6 fruit fly cellular contexts compared by ENCODE assay signal in the genomic region with DNA sequence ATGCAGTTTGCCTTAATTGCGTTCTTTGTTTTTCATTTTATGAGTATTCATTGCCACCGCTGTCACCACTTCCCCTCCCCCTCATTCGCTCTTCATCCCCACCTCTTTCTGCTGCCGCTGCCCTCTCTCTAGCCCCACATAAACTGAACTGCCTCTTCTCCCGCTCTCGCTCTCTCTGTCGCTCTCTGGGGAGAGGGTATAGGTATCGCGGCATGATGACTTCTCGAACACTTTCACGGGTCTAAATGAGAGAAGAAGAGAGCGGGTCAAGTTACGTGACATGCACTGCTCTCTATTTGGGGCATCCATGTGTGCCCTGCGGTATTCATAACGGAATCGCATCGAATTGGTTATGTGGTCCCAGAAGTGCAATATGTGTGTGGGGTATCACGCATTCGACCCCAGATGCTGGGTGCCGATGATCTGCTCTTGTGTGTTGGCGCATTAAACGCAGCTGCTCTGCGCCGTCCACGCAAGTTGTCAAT.
TF ChIP-seq lines count a peak whose summit lies in the region.

No protein-coding gene starts in this region.

- TF ChIP-seq CTCF in whole organism, embryonic (GFP tag; optimal IDR thresholded peaks at IDR 0.05; lab: Kevin White, UChicago) = peak; percentile 18

TF ChIP-seq in whole organism, 6 proteins besides CTCF, POLR2A, EP300 and RAD21:
- TF ChIP-seq pan (optimal IDR thresholded peaks at IDR 0.05; lab: Kevin White, UChicago) = peak; percentile 96
- TF ChIP-seq EcR (GFP tag; optimal IDR thresholded peaks at IDR 0.05; lab: Kevin White, UChicago) = no peak
- no peak for TF ChIP-seq CG8478 (optimal IDR thresholded peaks at IDR 0.05; lab: Kevin White, UChicago)
- no peak for TF ChIP-seq psq (optimal IDR thresholded peaks at IDR 0.05; lab: Kevin White, UChicago)
- no peak for TF ChIP-seq usp (GFP tag; optimal IDR thresholded peaks at IDR 0.05; lab: Kevin White, UChicago)
- peak; percentile 76 for TF ChIP-seq Dll (optimal IDR thresholded peaks at IDR 0.05; lab: Kevin White, UChicago)
TF ChIP-seq in whole organism: peak in this region for 2.

TF ChIP-seq in whole organism, adult, 20 proteins besides CTCF, POLR2A, EP300 and RAD21:
- TF ChIP-seq CG14711 (tag; optimal IDR thresholded peaks at IDR 0.05; lab: Kevin White, UChicago) (peak; percentile 9), CG5204 (GFP tag; optimal IDR thresholded peaks at IDR 0.05; lab: Kevin White, UChicago) (no peak), CG11617 (GFP tag; optimal IDR thresholded peaks at IDR 0.05; lab: Kevin White, UChicago) (no peak), CG7101 (tag; optimal IDR thresholded peaks at IDR 0.05; lab: Kevin White, UChicago) (peak; percentile 48), toe (GFP tag; optimal IDR thresholded peaks at IDR 0.05; lab: Kevin White, UChicago) (no peak), CG12768 (GFP tag; optimal IDR thresholded peaks at IDR 0.05; lab: Kevin White, UChicago) (no peak), ovo (GFP tag; optimal IDR thresholded peaks at IDR 0.05; lab: Kevin White, UChicago) (peak; percentile 45), Clk (GFP tag; optimal IDR thresholded peaks at IDR 0.05; lab: Kevin White, UChicago) (no peak), tj (GFP tag; optimal IDR thresholded peaks at IDR 0.05; lab: Kevin White, UChicago) (peak; percentile 89), bab1 (GFP tag; optimal IDR thresholded peaks at IDR 0.05; lab: Kevin White, UChicago) (peak; percentile 1), Mnt (GFP tag; optimal IDR thresholded peaks at IDR 0.05; lab: Kevin White, UChicago) (peak; percentile 53), cic (GFP tag; optimal IDR thresholded peaks at IDR 0.05; lab: Kevin White, UChicago) (no peak), Crg-1 (GFP tag; optimal IDR thresholded peaks at IDR 0.05; lab: Kevin White, UChicago) (peak; percentile 30), kay (GFP tag; lab: Kevin White, UChicago; ENCODE audit: borderline replicate concordance) (no peak)

TF ChIP-seq in whole organism, embryonic, 481 proteins besides CTCF, POLR2A, EP300 and RAD21 (continues in another document):
- TF ChIP-seq mld (GFP tag; IDR thresholded peaks at IDR 0.05; lab: Robert Waterston, UW; ENCODE audit: partially characterized antibody) (no peak), maf-S (GFP tag; optimal IDR thresholded peaks at IDR 0.05; lab: Kevin White, UChicago) (peak; percentile 74), CG4282 (GFP tag; optimal IDR thresholded peaks at IDR 0.05; lab: Kevin White, UChicago) (peak; percentile 27), CG6689 (GFP tag; IDR thresholded peaks at IDR 0.05; lab: Robert Waterston, UW) (peak; percentile 82), onecut (GFP tag; IDR thresholded peaks at IDR 0.05; lab: Robert Waterston, UW) (peak; percentile 71), CoRest (tag; optimal IDR thresholded peaks at IDR 0.05; lab: Kevin White, UChicago) (peak; percentile 78), gcm2 (GFP tag; optimal IDR thresholded peaks at IDR 0.05; lab: Kevin White, UChicago) (peak; percentile 32), CG3065 (GFP tag; optimal IDR thresholded peaks at IDR 0.05; lab: Kevin White, UChicago) (peak; percentile 62), Scr (GFP tag; IDR thresholded peaks at IDR 0.05; lab: Robert Waterston, UW; ENCODE audit: partially characterized antibody) (peak; percentile 16; the same call in 1 of the 2 replicates), CG13287 (GFP tag; IDR thresholded peaks at IDR 0.05; lab: Robert Waterston, UW; ENCODE audit: partially characterized antibody) (peak; percentile 39), Deaf1 (tag; optimal IDR thresholded peaks at IDR 0.05; lab: Kevin White, UChicago) (peak; percentile 44), exex (tag; optimal IDR thresholded peaks at IDR 0.05; lab: Kevin White, UChicago) (no peak), ab (GFP tag; optimal IDR thresholded peaks at IDR 0.05; lab: Kevin White, UChicago) (peak; percentile 45), twi (tag; optimal IDR thresholded peaks at IDR 0.05; lab: Kevin White, UChicago) (peak; percentile 63), Sox100B (GFP tag; optimal IDR thresholded peaks at IDR 0.05; lab: Kevin White, UChicago) (peak; percentile 52), B-H1 (GFP tag; IDR thresholded peaks at IDR 0.05; lab: Robert Waterston, UW) (peak; percentile 79)

TF ChIP-seq in whole organism, prepupa, 60 proteins besides CTCF, POLR2A, EP300 and RAD21 (continues in another document):
- TF ChIP-seq fkh (GFP tag; optimal IDR thresholded peaks at IDR 0.05; lab: Kevin White, UChicago) = peak; percentile 60
- TF ChIP-seq CG15336 (GFP tag; IDR thresholded peaks at IDR 0.05; lab: Robert Waterston, UW) = peak; percentile 96
- no peak for TF ChIP-seq Eip93F (GFP tag; optimal IDR thresholded peaks at IDR 0.05; lab: Kevin White, UChicago)
- peak; percentile 95 for TF ChIP-seq CG6163 (GFP tag; IDR thresholded peaks at IDR 0.05; lab: Robert Waterston, UW)
- TF ChIP-seq net (GFP tag; optimal IDR thresholded peaks at IDR 0.05; lab: Kevin White, UChicago) = peak; percentile 92
- TF ChIP-seq Smox (GFP tag; optimal IDR thresholded peaks at IDR 0.05; lab: Kevin White, UChicago) = peak; percentile 92
- peak; percentile 93 for TF ChIP-seq Hr4 (GFP tag; optimal IDR thresholded peaks at IDR 0.05; lab: Kevin White, UChicago)
- peak; percentile 94 for TF ChIP-seq OdsH (GFP tag; optimal IDR thresholded peaks at IDR 0.05; lab: Kevin White, UChicago)
- TF ChIP-seq topi (GFP tag; optimal IDR thresholded peaks at IDR 0.05; lab: Kevin White, UChicago) = peak; percentile 93
- peak; percentile 91 for TF ChIP-seq Lpt (GFP tag; optimal IDR thresholded peaks at IDR 0.05; lab: Kevin White, UChicago)
- TF ChIP-seq CG32006 (GFP tag; optimal IDR thresholded peaks at IDR 0.05; lab: Kevin White, UChicago) = peak; percentile 94
- peak; percentile 81 for TF ChIP-seq CG16779 (tag; optimal IDR thresholded peaks at IDR 0.05; lab: Kevin White, UChicago)
- TF ChIP-seq CG9139 (GFP tag; optimal IDR thresholded peaks at IDR 0.05; lab: Kevin White, UChicago) = peak; percentile 89
- TF ChIP-seq CG6276 (GFP tag; optimal IDR thresholded peaks at IDR 0.05; lab: Kevin White, UChicago) = peak; percentile 84
- TF ChIP-seq svp (GFP tag; lab: Kevin White, UChicago) = peak; percentile 98
- TF ChIP-seq CG7368 (GFP tag; optimal IDR thresholded peaks at IDR 0.05; lab: Kevin White, UChicago) = peak; percentile 96
- peak; percentile 94 for TF ChIP-seq esn (GFP tag; optimal IDR thresholded peaks at IDR 0.05; lab: Kevin White, UChicago)

TF ChIP-seq in whole organism, pupa, 21 proteins besides CTCF, POLR2A, EP300 and RAD21 (continues in another document):
- TF ChIP-seq fd96Ca (GFP tag; IDR thresholded peaks at IDR 0.05; lab: Robert Waterston, UW) (peak; percentile 96), CG10348 (GFP tag; IDR thresholded peaks at IDR 0.05; lab: Robert Waterston, UW) (peak; percentile 76), gl (tag; optimal IDR thresholded peaks at IDR 0.05; lab: Kevin White, UChicago) (peak; percentile 75), CG9948 (tag; optimal IDR thresholded peaks at IDR 0.05; lab: Kevin White, UChicago) (peak; percentile 88), CG14655 (GFP tag; optimal IDR thresholded peaks at IDR 0.05; lab: Kevin White, UChicago) (peak; percentile 90), CG32121 (GFP tag; IDR thresholded peaks at IDR 0.05; lab: Robert Waterston, UW) (peak; percentile 94), Pif1A (GFP tag; optimal IDR thresholded peaks at IDR 0.05; lab: Kevin White, UChicago) (peak; percentile 94), rn (GFP tag; IDR thresholded peaks at IDR 0.05; lab: Robert Waterston, UW) (peak; percentile 86), CG8159 (tag; optimal IDR thresholded peaks at IDR 0.05; lab: Kevin White, UChicago) (peak; percentile 83), Pif1B (GFP tag; optimal IDR thresholded peaks at IDR 0.05; lab: Kevin White, UChicago) (peak; percentile 94), CG12605 (GFP tag; IDR thresholded peaks at IDR 0.05; lab: Robert Waterston, UW) (peak; percentile 87), EcR (GFP tag; optimal IDR thresholded peaks at IDR 0.05; lab: Kevin White, UChicago) (peak; percentile 93), Snoo (tag; optimal IDR thresholded peaks at IDR 0.05; lab: Kevin White, UChicago) (peak; percentile 85), CG13204 (GFP tag; optimal IDR thresholded peaks at IDR 0.05; lab: Kevin White, UChicago) (peak; percentile 64), CG15710 (tag; optimal IDR thresholded peaks at IDR 0.05; lab: Kevin White, UChicago) (peak; percentile 85), CG8301 (tag; optimal IDR thresholded peaks at IDR 0.05; lab: Kevin White, UChicago) (peak; percentile 88), CG4496 (GFP tag; IDR thresholded peaks at IDR 0.05; lab: Robert Waterston, UW) (peak; percentile 94), Ets98B (GFP tag; IDR thresholded peaks at IDR 0.05; lab: Robert Waterston, UW) (peak; percentile 94), D1 (tag; optimal IDR thresholded peaks at IDR 0.05; lab: Kevin White, UChicago) (peak; percentile 7)

TF ChIP-seq in whole organism, wandering third instar larva, 38 proteins besides CTCF, POLR2A, EP300 and RAD21 (continues in another document):
- TF ChIP-seq Dfd (GFP tag; optimal IDR thresholded peaks at IDR 0.05; lab: Kevin White, UChicago) = no peak
- peak; percentile 76 for TF ChIP-seq dmrt93B (GFP tag; optimal IDR thresholded peaks at IDR 0.05; lab: Kevin White, UChicago)
- peak; percentile 48 for TF ChIP-seq Mio (GFP tag; optimal IDR thresholded peaks at IDR 0.05; lab: Kevin White, UChicago)
- TF ChIP-seq psq (GFP tag; optimal IDR thresholded peaks at IDR 0.05; lab: Kevin White, UChicago) = peak; percentile 82
- no peak for TF ChIP-seq lola (GFP tag; optimal IDR thresholded peaks at IDR 0.05; lab: Kevin White, UChicago)
- TF ChIP-seq HLH106 (tag; optimal IDR thresholded peaks at IDR 0.05; lab: Kevin White, UChicago) = peak; percentile 76
- TF ChIP-seq dsf (GFP tag; optimal IDR thresholded peaks at IDR 0.05; lab: Kevin White, UChicago; ENCODE audit: borderline replicate concordance) = peak; percentile 1
- peak; percentile 91 for TF ChIP-seq jim (GFP tag; optimal IDR thresholded peaks at IDR 0.05; lab: Kevin White, UChicago)
- TF ChIP-seq CG32264 (GFP tag; optimal IDR thresholded peaks at IDR 0.05; lab: Kevin White, UChicago) = peak; percentile 78
- TF ChIP-seq Abd-B (GFP tag; optimal IDR thresholded peaks at IDR 0.05; lab: Kevin White, UChicago) = no peak
- peak; percentile 81 for TF ChIP-seq pan (optimal IDR thresholded peaks at IDR 0.05; lab: Kevin White, UChicago)
- TF ChIP-seq sage (GFP tag; optimal IDR thresholded peaks at IDR 0.05; lab: Kevin White, UChicago) = no peak
- TF ChIP-seq dl (GFP tag; optimal IDR thresholded peaks at IDR 0.05; lab: Kevin White, UChicago; ENCODE audit: insufficient read depth in 1 of 2, partially characterized antibody in 2 of 2) = peak; percentile 94 to 98
- no peak for TF ChIP-seq GATAd (GFP tag; optimal IDR thresholded peaks at IDR 0.05; lab: Kevin White, UChicago)
- TF ChIP-seq Dif (GFP tag; optimal IDR thresholded peaks at IDR 0.05; lab: Kevin White, UChicago; ENCODE audit: partially characterized antibody) = peak; percentile 99
- TF ChIP-seq OdsH (GFP tag; optimal IDR thresholded peaks at IDR 0.05; lab: Kevin White, UChicago) = peak; percentile 92
- TF ChIP-seq Hnf4 (GFP tag; optimal IDR thresholded peaks at IDR 0.05; lab: Kevin White, UChicago) = peak; percentile 86
- no peak for TF ChIP-seq Hr78 (GFP tag; optimal IDR thresholded peaks at IDR 0.05; lab: Kevin White, UChicago)
- TF ChIP-seq Hr83 (GFP tag; optimal IDR thresholded peaks at IDR 0.05; lab: Kevin White, UChicago; ENCODE audit: poor library complexity, severe bottlenecking) = peak; percentile 80
- peak; percentile 96 for TF ChIP-seq ey (GFP tag; optimal IDR thresholded peaks at IDR 0.05; lab: Kevin White, UChicago)
